Worm (Caenorhabditis elegans) whole organism, young adult: ENCODE data around the gene mup-4.

ENCODE experiments used
- B0261.1 ChIP-seq: sonication (generic microtip); optimal IDR thresholded peaks from 2 replicates; lab custom pipeline; 2016; ENCODE audit warnings: mild to moderate bottlenecking, missing genetic modification characterization, moderate library complexity, missing compliant biosample characterization
- B0336.3 ChIP-seq: fragments of 200-800 bp; sonication (Bioruptor generic); IDR thresholded peaks from 2 replicates; pipeline ENCODE4 v1.3.6; 2022; ENCODE audit warnings: missing genetic modification characterization, missing compliant biosample characterization
- D2030.7 ChIP-seq: fragments of 200-800 bp; sonication (Bioruptor generic); IDR thresholded peaks from 2 replicates; pipeline ENCODE4 v1.3.6; 2022; ENCODE audit warnings: missing genetic modification reagents, missing genetic modification characterization, missing compliant biosample characterization
- F39B2.1 ChIP-seq: fragments of 200-800 bp; sonication (Bioruptor generic); IDR thresholded peaks from 2 replicates; pipeline ENCODE4 v1.3.6; 2022; ENCODE audit warnings: missing genetic modification reagents, missing genetic modification characterization, missing compliant biosample characterization
- F49E8.2 ChIP-seq: sonication (generic microtip); optimal IDR thresholded peaks from 3 replicates; lab custom pipeline; 2017; ENCODE audit warnings: missing genetic modification characterization, mild to moderate bottlenecking, missing compliant biosample characterization, antibody characterized with exemption, moderate library complexity; ENCODE audit not compliant: insufficient read depth
- F52B5.7 ChIP-seq: sonication (generic microtip); optimal IDR thresholded peaks from 2 replicates; lab custom pipeline; 2016; ENCODE audit warnings: mild to moderate bottlenecking, missing genetic modification characterization, missing compliant biosample characterization
- T07F8.4 ChIP-seq: sonication (generic microtip); optimal IDR thresholded peaks from 2 replicates; lab custom pipeline; 2016; ENCODE audit warnings: mild to moderate bottlenecking, missing genetic modification characterization, moderate library complexity, missing compliant biosample characterization
- Y79H2A.3 ChIP-seq: fragments of 200-800 bp; sonication (Bioruptor generic); conservative IDR thresholded peaks from 2 replicates; pipeline ENCODE4 v1.3.6; 2022; ENCODE audit warnings: missing genetic modification reagents, missing genetic modification characterization, missing compliant biosample characterization
- akir-1 ChIP-seq: fragments of 200-800 bp; sonication (Bioruptor generic); optimal IDR thresholded peaks from 2 replicates; lab custom pipeline; 2018; ENCODE audit warnings: mild to moderate bottlenecking, missing genetic modification characterization, moderate library complexity, missing compliant biosample characterization
- ama-1 ChIP-seq, 3 experiments: fragments of 150-350 bp in 1 of 3; sonication (generic microtip) in 2 of 3; optimal IDR thresholded peaks; 2 replicates each; lab custom pipeline; 2014 to 2018; ENCODE audit warnings: missing biosample characterization in 2 of 3, missing genetic modification characterization in 2 of 3, missing genetic modification reagents in 2 of 3
- aptf-2 ChIP-seq: fragments of 200-800 bp; sonication (Bioruptor generic); conservative IDR thresholded peaks from 2 replicates; pipeline ENCODE4 v1.3.6; 2022; ENCODE audit warnings: missing genetic modification reagents, missing genetic modification characterization, missing compliant biosample characterization
- athp-1 ChIP-seq: sonication (generic microtip); optimal IDR thresholded peaks from 2 replicates; lab custom pipeline; 2017; ENCODE audit warnings: mild to moderate bottlenecking, missing genetic modification characterization, missing compliant biosample characterization
- attf-5 ChIP-seq: fragments of 200-800 bp; sonication (Bioruptor generic); optimal IDR thresholded peaks from 2 replicates; lab custom pipeline; 2018; ENCODE audit warnings: mild to moderate bottlenecking, missing genetic modification characterization, missing compliant biosample characterization
- bed-2 ChIP-seq: fragments of 200-800 bp; sonication (Bioruptor generic); IDR thresholded peaks from 2 replicates; pipeline ENCODE4 v1.3.6; 2022; ENCODE audit warnings: missing genetic modification reagents, missing genetic modification characterization, missing compliant biosample characterization
- ceh-40 ChIP-seq: fragments of 200-800 bp; sonication (Bioruptor generic); IDR thresholded peaks from 2 replicates; pipeline ENCODE4 v1.3.6; 2022; ENCODE audit warnings: missing genetic modification characterization, missing compliant biosample characterization
- ceh-79 ChIP-seq: sonication (generic microtip); optimal IDR thresholded peaks from 2 replicates; lab custom pipeline; 2017; ENCODE audit warnings: mild to moderate bottlenecking, missing genetic modification characterization, missing compliant biosample characterization
- die-1 ChIP-seq: sonication (generic microtip); optimal IDR thresholded peaks from 2 replicates; lab custom pipeline; 2016; ENCODE audit warnings: missing genotype, mild to moderate bottlenecking, missing genetic modification characterization, missing compliant biosample characterization
- efl-1 ChIP-seq: fragments of 150-350 bp; optimal IDR thresholded peaks from 2 replicates; lab custom pipeline; 2014; ENCODE audit warnings: missing biosample characterization, missing genetic modification reagents, missing genetic modification characterization
- egl-18 ChIP-seq: fragments of 200-800 bp; sonication (Bioruptor generic); IDR thresholded peaks from 2 replicates; pipeline ENCODE4 v1.3.6; 2022; ENCODE audit warnings: missing genetic modification reagents, missing genetic modification characterization, missing compliant biosample characterization
- egl-44 ChIP-seq: fragments of 200-800 bp; sonication (Bioruptor generic); IDR thresholded peaks from 2 replicates; pipeline ENCODE4 v1.3.6; 2022; ENCODE audit warnings: missing genetic modification reagents, missing genetic modification characterization, missing compliant biosample characterization
- ets-4 ChIP-seq: fragments of 200-800 bp; sonication (Bioruptor generic); optimal IDR thresholded peaks from 2 replicates; lab custom pipeline; 2018; ENCODE audit warnings: mild to moderate bottlenecking, missing genetic modification characterization, missing compliant biosample characterization
- gei-17 ChIP-seq: fragments of 200-800 bp; sonication (Bioruptor generic); optimal IDR thresholded peaks from 2 replicates; lab custom pipeline; 2018; ENCODE audit warnings: mild to moderate bottlenecking, missing genetic modification characterization, missing compliant biosample characterization
- hmg-1.2 ChIP-seq: fragments of 200-800 bp; sonication (Bioruptor generic); IDR thresholded peaks from 2 replicates; pipeline ENCODE4 v1.3.6; 2022; ENCODE audit warnings: missing genetic modification reagents, missing genetic modification characterization, missing compliant biosample characterization
- hsf-1 ChIP-seq: fragments of 200-800 bp; sonication (Bioruptor generic); IDR thresholded peaks from 2 replicates; pipeline ENCODE4 v1.3.6; 2022; ENCODE audit warnings: missing genetic modification reagents, missing genetic modification characterization, missing compliant biosample characterization
- let-526 ChIP-seq: fragments of 200-800 bp; sonication (Bioruptor generic); IDR thresholded peaks from 2 replicates; pipeline ENCODE4 v1.3.6; 2022; ENCODE audit warnings: missing genetic modification reagents, missing genetic modification characterization, missing compliant biosample characterization
- lin-35 ChIP-seq, 3 experiments: fragments of 150-350 bp in 2 of 3; sonication (generic microtip) in 1 of 3; optimal IDR thresholded peaks; 2 replicates each; lab custom pipeline; 2014 to 2018; ENCODE audit warnings: missing biosample characterization in 3 of 3, missing genetic modification characterization in 3 of 3, missing genetic modification reagents in 3 of 3
- lin-54 ChIP-seq: fragments of 200-800 bp; sonication (Bioruptor generic); optimal IDR thresholded peaks from 2 replicates; lab custom pipeline; 2018; ENCODE audit warnings: mild to moderate bottlenecking, missing genetic modification characterization, missing compliant biosample characterization
- lir-1 ChIP-seq: fragments of 200-800 bp; sonication (Bioruptor generic); conservative IDR thresholded peaks from 2 replicates; pipeline ENCODE4 v1.3.6; 2022; ENCODE audit warnings: missing genetic modification reagents, missing genetic modification characterization, missing compliant biosample characterization
- lsl-1 ChIP-seq: fragments of 200-800 bp; sonication (Bioruptor generic); optimal IDR thresholded peaks from 2 replicates; lab custom pipeline; 2018; ENCODE audit warnings: mild to moderate bottlenecking, missing genetic modification characterization, moderate library complexity, missing compliant biosample characterization
- madf-8 ChIP-seq: fragments of 200-800 bp; sonication (Bioruptor generic); conservative IDR thresholded peaks from 2 replicates; pipeline ENCODE4 v1.3.6; 2022; ENCODE audit warnings: missing genetic modification reagents, missing genetic modification characterization, missing compliant biosample characterization
- mcd-1 ChIP-seq: fragments of 200-800 bp; sonication (Bioruptor generic); IDR thresholded peaks from 2 replicates; pipeline ENCODE4 v1.3.6; 2022; ENCODE audit warnings: missing genetic modification reagents, missing genetic modification characterization, missing compliant biosample characterization
- nhr-120 ChIP-seq: fragments of 200-800 bp; sonication (Bioruptor generic); IDR thresholded peaks from 2 replicates; pipeline ENCODE4 v1.3.6; 2022; ENCODE audit warnings: missing genetic modification characterization, missing compliant biosample characterization
- rcor-1 ChIP-seq: fragments of 200-800 bp; sonication (Bioruptor generic); IDR thresholded peaks from 2 replicates; pipeline ENCODE4 v1.3.6; 2022; ENCODE audit warnings: missing genetic modification reagents, missing genetic modification characterization, missing compliant biosample characterization
- snpc-1.1 ChIP-seq: sonication (generic microtip); optimal IDR thresholded peaks from 2 replicates; lab custom pipeline; 2017; ENCODE audit warnings: missing genetic modification characterization, mild to moderate bottlenecking, missing compliant biosample characterization, antibody characterized with exemption, moderate library complexity, missing genotype, missing genetic modification reagents; ENCODE audit not compliant: insufficient read depth
- snpc-4 ChIP-seq, 5 experiments: fragments of 150-350 bp in 1 of 5; sonication (generic microtip) in 4 of 5; optimal IDR thresholded peaks; 2 replicates each; lab custom pipeline; 2014 to 2018; ENCODE audit warnings: missing genetic modification characterization in 5 of 5, missing biosample characterization in 3 of 5, antibody characterized with exemption in 2 of 5, mild to moderate bottlenecking in 2 of 5, missing compliant biosample characterization in 2 of 5, missing genotype in 2 of 5, moderate library complexity in 2 of 5, missing genetic modification reagents in 1 of 5
- unc-130 ChIP-seq: sonication (generic microtip); optimal IDR thresholded peaks from 2 replicates; lab custom pipeline; 2016; ENCODE audit warnings: missing genetic modification reagents, missing genetic modification characterization, missing compliant biosample characterization
- ztf-18 ChIP-seq: sonication (generic microtip); optimal IDR thresholded peaks from 2 replicates; lab custom pipeline; 2016; ENCODE audit warnings: missing genotype, mild to moderate bottlenecking, missing genetic modification characterization, missing compliant biosample characterization
- ztf-25 ChIP-seq: fragments of 200-800 bp; sonication (Bioruptor generic); IDR thresholded peaks from 2 replicates; pipeline ENCODE4 v1.3.6; 2022; ENCODE audit warnings: missing genetic modification reagents, missing genetic modification characterization, missing compliant biosample characterization
- ztf-28 ChIP-seq: fragments of 200-800 bp; sonication (Bioruptor generic); IDR thresholded peaks from 2 replicates; pipeline ENCODE4 v1.3.6; 2022; ENCODE audit warnings: missing genetic modification reagents, missing genetic modification characterization, missing compliant biosample characterization
- ztf-3 ChIP-seq: fragments of 200-800 bp; sonication (Bioruptor generic); optimal IDR thresholded peaks from 2 replicates; lab custom pipeline; 2018; ENCODE audit warnings: mild to moderate bottlenecking, missing genetic modification characterization, missing compliant biosample characterization
- ztf-6 ChIP-seq: fragments of 200-800 bp; sonication (Bioruptor generic); IDR thresholded peaks from 2 replicates; pipeline ENCODE4 v1.3.6; 2022; ENCODE audit warnings: missing genetic modification reagents, missing genetic modification characterization, missing compliant biosample characterization

The mup-4 gene

ce11 chrIII:7463438-7464008 lies 25.4 kb downstream of the mup-4 start, which contains the start of gene H14A12.3 (continued):
- TF ChIP-seq snpc-4 (GFP tag; optimal IDR thresholded peaks at IDR 0.05; lab: Kevin White, UChicago) (no peak), snpc-4 (tag; optimal IDR thresholded peaks at IDR 0.05; lab: Kevin White, UChicago) (no peak), let-526 (GFP tag; lab: Robert Waterston, UW) (no peak), die-1 (tag; lab: Kevin White, UChicago) (no peak), ztf-3 (GFP tag; lab: Kevin White, UChicago) (no peak), F49E8.2 (tag; lab: Kevin White, UChicago) (no peak), mcd-1 (peak; percentile 77), lir-1 (GFP tag; lab: Robert Waterston, UW) (no peak), lsl-1 (GFP tag; lab: Kevin White, UChicago) (peak; percentile 84), ceh-40 (no peak), ama-1 (optimal IDR thresholded peaks at IDR 0.05; lab: Kevin White, UChicago) (no peak), ama-1 (GFP tag; optimal IDR thresholded peaks at IDR 0.05; lab: Kevin White, UChicago) (no peak), akir-1 (no peak), unc-130 (no peak), nhr-120 (no peak), ztf-6 (GFP tag; lab: Robert Waterston, UW) (no peak), bed-2 (GFP tag; lab: Robert Waterston, UW) (no peak), B0336.3 (GFP tag; lab: Robert Waterston, UW) (no peak), F39B2.1 (GFP tag; lab: Robert Waterston, UW) (no peak), ets-4 (GFP tag; lab: Kevin White, UChicago) (no peak), gei-17 (GFP tag; lab: Kevin White, UChicago) (no peak), athp-1 (tag; lab: Kevin White, UChicago) (no peak)

- TF ChIP-seq athp-1 (tag; lab: Kevin White, UChicago) (no peak), efl-1 (GFP tag; lab: Kevin White, UChicago) (no peak), snpc-1.1 (tag; lab: Kevin White, UChicago) (no peak), ztf-6 (GFP tag; lab: Robert Waterston, UW) (no peak), ztf-25 (GFP tag; lab: Robert Waterston, UW) (no peak), lsl-1 (GFP tag; lab: Kevin White, UChicago) (no peak)
Observed at ce11 chrIII:7462295-7462694, 26.6 kb downstream of the mup-4 start, which contains the start of gene fipr-20. TSS of gene fipr-20 (minus strand) at chrIII:7462395.

DNA sequence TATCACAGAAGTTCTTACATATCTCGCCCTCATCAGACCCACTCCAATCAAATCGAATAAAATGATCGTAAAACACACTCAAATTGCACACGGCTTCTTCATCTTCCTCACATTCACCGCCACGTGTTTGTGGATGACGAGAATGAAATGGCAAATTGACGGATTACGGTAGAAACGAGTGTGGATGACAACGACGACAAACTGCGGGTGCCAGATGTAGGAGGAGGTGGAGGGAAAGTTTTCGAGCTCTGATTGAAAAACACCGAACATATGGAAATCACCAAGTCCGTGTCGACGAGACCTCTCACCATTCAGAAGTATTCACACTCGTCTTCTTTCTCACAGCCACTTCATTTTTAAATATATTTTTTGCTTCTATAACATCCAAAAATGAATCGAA lies 28.9 kb downstream of the mup-4 start, which contains the start of gene mls-1:
mls-1 (plus strand) TSS at position 324 of the 400 bp plus-strand sequence.
- TF ChIP-seq lin-35 (GFP tag; optimal IDR thresholded peaks at IDR 0.05; lab: Kevin White, UChicago), result no peak
- TF ChIP-seq egl-44, result no peak
- TF ChIP-seq unc-130, result no peak
- TF ChIP-seq ztf-18 (tag; lab: Kevin White, UChicago), result no peak
- TF ChIP-seq egl-18 (GFP tag; lab: Robert Waterston, UW), result no peak
- no peak for TF ChIP-seq B0261.1 (tag; lab: Kevin White, UChicago)
- TF ChIP-seq aptf-2 (GFP tag; lab: Robert Waterston, UW), result no peak
- TF ChIP-seq bed-2 (GFP tag; lab: Robert Waterston, UW), result no peak
- TF ChIP-seq lin-54 (GFP tag; lab: Kevin White, UChicago), result no peak
- TF ChIP-seq F49E8.2 (tag; lab: Kevin White, UChicago), result no peak
- TF ChIP-seq attf-5 (GFP tag; lab: Kevin White, UChicago), result no peak

DNA sequence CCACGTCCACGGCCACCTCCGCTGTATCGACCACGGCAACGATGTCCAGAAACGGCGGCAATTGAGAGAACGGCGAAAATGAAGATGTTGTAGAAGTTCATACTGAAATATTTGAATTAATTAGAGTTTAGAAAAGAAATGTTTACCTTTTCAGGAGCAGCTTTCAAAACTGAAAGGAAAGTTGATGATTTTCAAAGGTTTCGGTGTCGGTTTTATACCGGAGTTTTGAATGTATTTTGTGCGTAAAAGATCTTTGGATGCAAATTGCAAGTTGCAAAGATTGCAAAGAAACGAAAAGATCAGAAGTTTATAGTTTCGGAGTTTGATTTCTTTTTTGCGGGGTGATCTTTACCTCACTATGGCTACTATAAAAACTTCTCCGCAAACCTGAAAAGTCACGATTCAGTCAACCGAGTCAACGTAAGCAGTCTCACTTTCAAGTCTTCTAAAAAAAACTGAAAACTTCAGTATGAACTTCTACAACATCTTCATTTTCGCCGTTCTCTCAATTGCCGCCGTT lies 30.0 kb downstream of the mup-4 start, which contains the start of the genes fipr-19 and fipr-18:
fipr-19 (minus strand) TSS at position 101 of the 520 bp plus-strand sequence.
fipr-18 (plus strand) TSS at position 470 of the 520 bp plus-strand sequence.
- no peak for TF ChIP-seq T07F8.4 (tag; lab: Kevin White, UChicago)
- TF ChIP-seq efl-1 (GFP tag; lab: Kevin White, UChicago), result no peak
- no peak for TF ChIP-seq ceh-79
- no peak for TF ChIP-seq Y79H2A.3
- no peak for TF ChIP-seq ztf-28 (GFP tag; lab: Robert Waterston, UW)
- TF ChIP-seq hmg-1.2 (GFP tag; lab: Robert Waterston, UW), result no peak
- TF ChIP-seq lin-54 (GFP tag; lab: Kevin White, UChicago), result no peak
- no peak for TF ChIP-seq rcor-1 (GFP tag; lab: Robert Waterston, UW)
- no peak for TF ChIP-seq hsf-1 (GFP tag; lab: Robert Waterston, UW)
- no peak for TF ChIP-seq F52B5.7 (tag; lab: Kevin White, UChicago)
- TF ChIP-seq lir-1 (GFP tag; lab: Robert Waterston, UW), result no peak
- no peak for TF ChIP-seq ztf-3 (GFP tag; lab: Kevin White, UChicago)
- no peak for TF ChIP-seq ztf-25 (GFP tag; lab: Robert Waterston, UW)
- no peak for TF ChIP-seq ztf-6 (GFP tag; lab: Robert Waterston, UW)
- TF ChIP-seq D2030.7, result no peak
- TF ChIP-seq madf-8, result no peak
